Worm (Caenorhabditis elegans) whole organism, mixed stage, embryonic: ENCODE measurements around the gene ric-8.

ENCODE experiments used
- drap-1 ChIP-seq: fragments of 200-800 bp; sonication (Bioruptor generic); optimal IDR thresholded peaks from 3 replicates; lab custom pipeline; 2018; ENCODE audit warnings: mild to moderate bottlenecking, missing genetic modification characterization, missing compliant biosample characterization
- elt-1 ChIP-seq: sonication (generic microtip); optimal IDR thresholded peaks from 2 replicates; lab custom pipeline; 2017; ENCODE audit warnings: missing genetic modification characterization, mild to moderate bottlenecking, missing compliant biosample characterization, antibody characterized with exemption, moderate library complexity, borderline replicate concordance; ENCODE audit not compliant: insufficient read depth
- hlh-1 ChIP-seq: fragments of 150-350 bp; optimal IDR thresholded peaks from 2 replicates; lab custom pipeline; 2014; ENCODE audit warnings: missing biosample characterization, missing genetic modification reagents, missing genetic modification characterization
- lin-32 ChIP-seq: fragments of 200-800 bp; sonication (Bioruptor generic); optimal IDR thresholded peaks from 2 replicates; lab custom pipeline; 2018; ENCODE audit warnings: mild to moderate bottlenecking, missing genetic modification characterization, missing compliant biosample characterization
- lsy-2 ChIP-seq: fragments of 150-350 bp; optimal IDR thresholded peaks from 2 replicates; lab custom pipeline; 2014; ENCODE audit warnings: missing biosample characterization, missing genetic modification characterization
- mab-5 ChIP-seq: fragments of 150-350 bp; optimal IDR thresholded peaks from 2 replicates; lab custom pipeline; 2014; ENCODE audit warnings: missing biosample characterization, missing genetic modification characterization
- mep-1 ChIP-seq: fragments of 150-350 bp; optimal IDR thresholded peaks from 2 replicates; lab custom pipeline; 2017; ENCODE audit warnings: missing biosample characterization, missing genetic modification reagents, missing genetic modification characterization, inconsistent platforms
- nhr-237 ChIP-seq: fragments of 150-350 bp; optimal IDR thresholded peaks from 2 replicates; lab custom pipeline; 2014; ENCODE audit warnings: missing biosample characterization, missing genetic modification characterization
- nhr-28 ChIP-seq: fragments of 150-350 bp; optimal IDR thresholded peaks from 2 replicates; lab custom pipeline; 2014; ENCODE audit warnings: missing biosample characterization, missing genetic modification characterization
- pha-4 ChIP-seq: fragments of 150-350 bp; optimal IDR thresholded peaks from 2 replicates; lab custom pipeline; 2018; ENCODE audit warnings: missing biosample characterization, missing genetic modification reagents, missing genetic modification characterization
- snpc-4 ChIP-seq: fragments of 150-350 bp; optimal IDR thresholded peaks from 2 replicates; lab custom pipeline; 2014; ENCODE audit warnings: missing biosample characterization, missing genetic modification characterization
- sptf-1 ChIP-seq: sonication (generic microtip); optimal IDR thresholded peaks from 2 replicates; lab custom pipeline; 2017; ENCODE audit warnings: mild to moderate bottlenecking, missing genetic modification characterization, moderate library complexity, missing compliant biosample characterization
- unc-62 ChIP-seq: fragments of 150-350 bp; optimal IDR thresholded peaks from 2 replicates; lab custom pipeline; 2014; ENCODE audit warnings: missing biosample characterization, missing genetic modification reagents, missing genetic modification characterization
- ztf-11 ChIP-seq: fragments of 150-350 bp; optimal IDR thresholded peaks from 2 replicates; lab custom pipeline; 2014; ENCODE audit warnings: missing biosample characterization, missing genetic modification characterization

ce11 chrIV:2680281-2680680 lies 37.5 kb downstream of the ric-8 start:
- TF ChIP-seq nhr-28 (tag; lab: Kevin White, UChicago) = no peak
- TF ChIP-seq snpc-4 (tag; lab: Kevin White, UChicago) = no peak
- TF ChIP-seq mab-5 (tag; lab: Kevin White, UChicago) = no peak
- TF ChIP-seq hlh-1 (tag; lab: Kevin White, UChicago) = no peak
- TF ChIP-seq nhr-237 = no peak
- no peak for TF ChIP-seq ztf-11 (tag; lab: Kevin White, UChicago)
- TF ChIP-seq lin-32 (GFP tag; lab: Kevin White, UChicago) = no peak
- TF ChIP-seq drap-1 (GFP tag; lab: Kevin White, UChicago) = no peak
- no peak for TF ChIP-seq sptf-1 (tag; lab: Kevin White, UChicago)
- TF ChIP-seq elt-1 (tag; lab: Kevin White, UChicago) = no peak
- no peak for TF ChIP-seq unc-62 (GFP tag; lab: Kevin White, UChicago)
- no peak for TF ChIP-seq mep-1 (tag; lab: Kevin White, UChicago)
- TF ChIP-seq pha-4 = no peak
- TF ChIP-seq lsy-2 (tag; lab: Kevin White, UChicago) = no peak
